Worm (Caenorhabditis elegans): ENCODE measurements around the gene ctsa-4.1.

Gene ctsa-4.1

DNA sequence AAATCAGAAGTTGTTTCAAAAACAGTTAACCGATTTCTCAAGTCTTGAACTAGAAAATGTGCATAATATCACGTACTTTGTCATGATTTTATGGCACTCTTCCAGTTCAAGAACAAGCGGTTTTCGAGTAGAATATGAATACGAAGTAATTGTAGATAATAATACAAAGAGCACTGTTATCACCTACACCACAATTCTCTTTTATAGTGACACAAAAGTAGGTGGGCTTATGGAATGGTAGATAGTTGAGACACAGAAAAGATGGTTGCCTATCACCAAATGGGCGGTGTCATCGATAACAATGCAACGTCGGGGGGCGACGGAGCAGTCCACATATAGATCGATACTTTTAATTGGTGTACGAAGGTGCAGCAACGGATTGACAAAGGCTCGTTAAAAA is 38.1 kb upstream of the ctsa-4.1 start:
- TF ChIP-seq elt-2 (tag; optimal IDR thresholded peaks at IDR 0.05) (peak; percentile 97), lin-11 (tag; optimal IDR thresholded peaks at IDR 0.05) (no peak)

DNA sequence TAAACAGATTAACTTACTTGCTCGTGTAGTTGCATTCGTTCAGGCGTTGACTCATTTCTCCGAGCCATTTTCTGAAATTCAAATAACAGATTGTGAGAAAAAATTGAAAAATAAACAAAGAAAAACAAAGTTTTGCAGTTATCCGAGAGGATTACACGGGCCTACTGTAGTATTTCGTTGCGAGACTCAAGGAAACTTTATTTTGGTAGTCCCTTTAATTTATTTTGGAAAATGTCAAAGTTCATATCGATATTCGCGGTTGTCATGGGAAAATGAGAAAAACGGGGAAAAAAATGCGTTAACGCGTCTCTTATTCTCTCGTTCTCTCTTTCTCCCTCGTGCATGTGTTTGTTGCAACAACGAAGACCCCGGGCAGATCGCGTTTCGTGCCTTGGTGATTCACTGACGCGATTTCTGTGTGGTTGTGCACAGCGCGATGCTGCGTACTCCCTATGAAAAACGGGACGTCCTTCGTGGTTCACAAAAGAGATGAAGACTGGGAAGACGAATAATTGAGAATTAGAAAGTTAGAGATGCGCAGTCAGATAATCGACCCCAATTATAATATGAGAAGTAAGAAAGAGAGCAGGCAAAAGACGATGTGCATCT is 35.5 kb upstream of the ctsa-4.1 start, which contains the start of gene set-4:
TSS of gene set-4 (minus strand) at position 120 of the 609 bp plus-strand sequence.
- TF ChIP-seq zip-5 (tag; optimal IDR thresholded peaks at IDR 0.05), result no peak
- peak; percentile 7 for TF ChIP-seq dmd-4 (tag; optimal IDR thresholded peaks at IDR 0.05; ENCODE audit: borderline replicate concordance)
- no peak for TF ChIP-seq ceh-6 (GFP tag; optimal IDR thresholded peaks at IDR 0.05)
- peak; percentile 10 for TF ChIP-seq ets-4 (tag; optimal IDR thresholded peaks at IDR 0.05)
- TF ChIP-seq nhr-232 (tag; optimal IDR thresholded peaks at IDR 0.05), result no peak
- no peak for TF ChIP-seq K02D7.2 (tag; optimal IDR thresholded peaks at IDR 0.05)
- TF ChIP-seq mec-3 (tag; optimal IDR thresholded peaks at IDR 0.05; ENCODE audit: borderline replicate concordance), result no peak
- no peak for TF ChIP-seq K09A11.1 (tag; optimal IDR thresholded peaks at IDR 0.05; ENCODE audit: insufficient read depth)
- peak; percentile 77 for TF ChIP-seq rnt-1 (tag; optimal IDR thresholded peaks at IDR 0.05)
- TF ChIP-seq che-1 (tag; optimal IDR thresholded peaks at IDR 0.05), result peak; percentile 24
- TF ChIP-seq unc-86 (tag; optimal IDR thresholded peaks at IDR 0.05), result peak; percentile 67
- TF ChIP-seq ceh-24 (tag; optimal IDR thresholded peaks at IDR 0.05), result no peak
- no peak for TF ChIP-seq ahr-1 (tag; optimal IDR thresholded peaks at IDR 0.05)
- no peak for TF ChIP-seq dve-1 (tag; optimal IDR thresholded peaks at IDR 0.05)
- no peak for TF ChIP-seq T23F11.4 (GFP tag; optimal IDR thresholded peaks at IDR 0.05)
- TF ChIP-seq ceh-18 (tag; optimal IDR thresholded peaks at IDR 0.05), result peak; percentile 81
- no peak for TF ChIP-seq pqm-1 (tag; optimal IDR thresholded peaks at IDR 0.05)
- peak; percentile 53 for TF ChIP-seq elt-2 (tag; optimal IDR thresholded peaks at IDR 0.05)
- peak; percentile 80 for TF ChIP-seq ref-2 (tag; optimal IDR thresholded peaks at IDR 0.05)
- peak; percentile 27 for TF ChIP-seq ttx-3 (tag; optimal IDR thresholded peaks at IDR 0.05)
- no peak for TF ChIP-seq nhr-11 (tag; optimal IDR thresholded peaks at IDR 0.05)
- no peak for TF ChIP-seq tbx-7 (tag; optimal IDR thresholded peaks at IDR 0.05)
- peak; percentile 39 for TF ChIP-seq fkh-10 (GFP tag; optimal IDR thresholded peaks at IDR 0.05)
- peak; percentile 19 for TF ChIP-seq ztf-16 (tag; optimal IDR thresholded peaks at IDR 0.05)
- peak; percentile 85 for TF ChIP-seq hlh-30 (tag; optimal IDR thresholded peaks at IDR 0.05; ENCODE audit: insufficient read depth)
- no peak for TF ChIP-seq madf-2 (tag; optimal IDR thresholded peaks at IDR 0.05)
- no peak for TF ChIP-seq ceh-22 (tag; optimal IDR thresholded peaks at IDR 0.05)
- peak; percentile 84 for TF ChIP-seq pros-1 (tag; optimal IDR thresholded peaks at IDR 0.05)
- no peak for TF ChIP-seq ceh-48 (tag; optimal IDR thresholded peaks at IDR 0.05)
- TF ChIP-seq sdc-2 (tag; optimal IDR thresholded peaks at IDR 0.05), result peak; percentile 37
- TF ChIP-seq ceh-9 (tag; optimal IDR thresholded peaks at IDR 0.05), result no peak
- TF ChIP-seq pag-3 (tag; optimal IDR thresholded peaks at IDR 0.05; ENCODE audit: borderline replicate concordance), result no peak
- no peak for TF ChIP-seq lin-11 (tag; optimal IDR thresholded peaks at IDR 0.05)
- TF ChIP-seq hlh-15 (tag; optimal IDR thresholded peaks at IDR 0.05), result no peak
- TF ChIP-seq pax-1 (tag; optimal IDR thresholded peaks at IDR 0.05), result no peak
- peak; percentile 42 for TF ChIP-seq ceh-19 (GFP tag; optimal IDR thresholded peaks at IDR 0.05)
- TF ChIP-seq unc-3 (GFP tag; conservative IDR thresholded peaks at IDR 0.05), result no peak; the same call in 1 of the 2 replicates
- no peak for TF ChIP-seq unc-3 (tag; optimal IDR thresholded peaks at IDR 0.05)
- no peak for TF ChIP-seq pat-9 (tag; optimal IDR thresholded peaks at IDR 0.05)
- TF ChIP-seq odd-2 (tag; optimal IDR thresholded peaks at IDR 0.05), result no peak
- TF ChIP-seq gmeb-2 (tag; optimal IDR thresholded peaks at IDR 0.05), result no peak
- peak; percentile 35 for TF ChIP-seq hlh-8 (tag; optimal IDR thresholded peaks at IDR 0.05)
- TF ChIP-seq ceh-34 (tag; optimal IDR thresholded peaks at IDR 0.05), result peak; percentile 75
- peak; percentile 30 for TF ChIP-seq ceh-2 (tag; optimal IDR thresholded peaks at IDR 0.05)
- TF ChIP-seq ceh-45 (GFP tag; IDR thresholded peaks at IDR 0.05), result no peak
- TF ChIP-seq sox-2 (GFP tag; IDR thresholded peaks at IDR 0.05), result no peak; the same call in 1 of the 2 replicates
- TF ChIP-seq eyg-1 (tag; optimal IDR thresholded peaks at IDR 0.05), result no peak
- no peak for TF ChIP-seq fkh-6 (tag; optimal IDR thresholded peaks at IDR 0.05)
- no peak for TF ChIP-seq syd-9 (tag; optimal IDR thresholded peaks at IDR 0.05)
- no peak for TF ChIP-seq hlh-13 (GFP tag; optimal IDR thresholded peaks at IDR 0.05)
